Worm (Caenorhabditis elegans) whole organism, L2 larva: ENCODE measurements around the gene C05C10.3.

ENCODE experiments used
- ZK546.5 ChIP-seq: sonication (generic microtip); optimal IDR thresholded peaks from 2 replicates; lab custom pipeline; 2017; ENCODE audit warnings: missing biosample characterization, missing genetic modification characterization
- aly-2 ChIP-seq: fragments of 150-350 bp; optimal IDR thresholded peaks from 2 replicates; lab custom pipeline; 2014; ENCODE audit warnings: missing biosample characterization, missing genetic modification characterization
- ama-1 ChIP-seq: fragments of 150-350 bp; optimal IDR thresholded peaks from 2 replicates; lab custom pipeline; 2018; ENCODE audit warnings: inconsistent platforms
- fos-1 ChIP-seq: fragments of 150-350 bp; optimal IDR thresholded peaks from 2 replicates; lab custom pipeline; 2014; ENCODE audit warnings: missing biosample characterization, missing genetic modification characterization
- lin-11 ChIP-seq: fragments of 150-350 bp; sonication (generic microtip); optimal IDR thresholded peaks from 2 replicates; lab custom pipeline; 2014; ENCODE audit warnings: missing biosample characterization, missing genetic modification characterization, inconsistent platforms, mixed read lengths
- skn-1 ChIP-seq: sonication (generic microtip); optimal IDR thresholded peaks from 2 replicates; lab custom pipeline; 2017; ENCODE audit warnings: missing biosample characterization, missing genetic modification characterization
- snpc-4 ChIP-seq: fragments of 150-350 bp; optimal IDR thresholded peaks from 2 replicates; lab custom pipeline; 2014; ENCODE audit warnings: missing biosample characterization, missing genetic modification characterization
- unc-39 ChIP-seq: fragments of 150-350 bp; optimal IDR thresholded peaks from 2 replicates; lab custom pipeline; 2014; ENCODE audit warnings: missing biosample characterization, missing genetic modification characterization
- unc-62 ChIP-seq: fragments of 150-350 bp; optimal IDR thresholded peaks from 2 replicates; lab custom pipeline; 2014; ENCODE audit warnings: missing biosample characterization, missing genetic modification reagents, missing genetic modification characterization

DNA sequence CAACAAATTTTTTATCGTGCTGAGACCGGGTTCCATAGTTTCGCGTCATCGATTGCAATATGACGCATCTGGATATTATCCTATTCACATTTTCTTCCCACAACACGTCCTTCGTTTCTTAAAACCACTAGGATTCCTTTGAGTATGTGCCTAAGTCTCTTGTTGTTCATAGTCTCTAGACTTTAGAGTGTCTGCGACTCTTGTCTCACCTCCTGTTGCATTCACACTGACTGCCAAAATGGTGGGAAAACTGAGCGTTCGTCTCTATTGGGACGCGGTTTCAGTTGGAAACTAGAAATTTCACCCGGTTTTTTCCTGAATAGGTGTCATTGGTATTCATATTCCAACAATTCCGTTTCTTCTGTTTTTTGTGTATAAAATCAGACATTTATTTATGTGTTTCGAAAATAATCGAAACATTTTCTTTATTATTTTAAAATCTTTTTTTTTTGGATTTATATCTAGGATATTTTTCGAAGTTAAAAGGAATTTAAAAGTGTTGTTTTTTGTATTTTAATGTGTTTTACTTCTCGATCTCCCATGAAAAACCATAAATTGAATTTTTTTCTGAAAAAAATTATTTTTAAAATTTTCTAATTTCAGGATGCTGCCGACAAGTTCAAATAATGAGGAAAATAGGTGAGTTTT is 14.9 kb downstream of the C05C10.3 start, which contains the start of gene C05C10.2:
- TF ChIP-seq unc-62 (GFP tag; lab: Kevin White, UChicago) (no peak), ZK546.5 (tag; lab: Kevin White, UChicago) (no peak), ama-1 (lab: Kevin White, UChicago) (no peak), lin-11 (tag; lab: Kevin White, UChicago) (no peak), snpc-4 (no peak), fos-1 (tag; lab: Kevin White, UChicago) (no peak), unc-39 (tag; lab: Kevin White, UChicago) (no peak), skn-1 (tag; lab: Kevin White, UChicago) (no peak), aly-2 (tag; lab: Kevin White, UChicago) (no peak)
